Worm (Caenorhabditis elegans) whole organism, late embryonic: ENCODE measurements around the gene C07C7.1.

Source experiments
- C38D4.7 ChIP-seq: fragments of 200-800 bp; sonication (Bioruptor generic); optimal IDR thresholded peaks from 2 replicates; lab custom pipeline; 2018; ENCODE audit warnings: mild to moderate bottlenecking, missing genetic modification characterization, moderate library complexity, missing compliant biosample characterization
- ceh-14 ChIP-seq: sonication (generic microtip); optimal IDR thresholded peaks from 2 replicates; lab custom pipeline; 2016; ENCODE audit warnings: missing genotype, missing genetic modification characterization, missing compliant biosample characterization
- odd-2 ChIP-seq: sonication (generic microtip); optimal IDR thresholded peaks from 2 replicates; lab custom pipeline; 2017; ENCODE audit warnings: antibody characterized with exemption, mild to moderate bottlenecking, missing genetic modification characterization, missing compliant biosample characterization
- pros-1 ChIP-seq: fragments of 150-350 bp; optimal IDR thresholded peaks from 2 replicates; lab custom pipeline; 2014; ENCODE audit warnings: missing biosample characterization, missing genetic modification reagents, missing genetic modification characterization
- tbx-2 ChIP-seq: sonication (generic microtip); optimal IDR thresholded peaks from 2 replicates; lab custom pipeline; 2016; ENCODE audit warnings: missing genetic modification characterization, missing compliant biosample characterization
- unc-55 ChIP-seq: sonication (generic microtip); optimal IDR thresholded peaks from 2 replicates; lab custom pipeline; 2017; ENCODE audit warnings: missing biosample characterization, missing genetic modification reagents, missing genetic modification characterization

ce11 chrIV:9150175-9150574 is 34.5 kb upstream of the C07C7.1 start, which contains the start of gene F23B2.7:
- TF ChIP-seq C38D4.7 (GFP tag; lab: Kevin White, UChicago) (no peak), pros-1 (tag; lab: Kevin White, UChicago) (no peak), unc-55 (GFP tag; lab: Kevin White, UChicago) (no peak), ceh-14 (tag; lab: Kevin White, UChicago) (no peak), odd-2 (tag; lab: Kevin White, UChicago) (no peak), tbx-2 (no peak)
